Worm (Caenorhabditis elegans) whole organism, young adult: ENCODE data around the gene Y57G11B.8.
A peak's percentile ranks its signal among the peaks of the same experiment; 100 is the strongest.

Experiments
- F10E7.11 ChIP-seq: sonication (generic microtip); optimal IDR thresholded peaks from 2 replicates; lab custom pipeline; 2017; ENCODE audit warnings: mild to moderate bottlenecking, missing genetic modification characterization, moderate library complexity, missing compliant biosample characterization
- F23B12.7 ChIP-seq: sonication (generic microtip); optimal IDR thresholded peaks from 2 replicates; lab custom pipeline; 2017; ENCODE audit warnings: missing genetic modification characterization, mild to moderate bottlenecking, missing compliant biosample characterization, antibody characterized with exemption, moderate library complexity; ENCODE audit not compliant: insufficient read depth
- F39B2.1 ChIP-seq: fragments of 200-800 bp; sonication (Bioruptor generic); IDR thresholded peaks from 2 replicates; pipeline ENCODE4 v1.3.6; 2022; ENCODE audit warnings: missing genetic modification reagents, missing genetic modification characterization, missing compliant biosample characterization
- F52B5.7 ChIP-seq: sonication (generic microtip); optimal IDR thresholded peaks from 2 replicates; lab custom pipeline; 2016; ENCODE audit warnings: mild to moderate bottlenecking, missing genetic modification characterization, missing compliant biosample characterization
- F57A8.1 ChIP-seq: fragments of 200-800 bp; sonication (Bioruptor generic); optimal IDR thresholded peaks from 2 replicates; lab custom pipeline; 2018; ENCODE audit warnings: mild to moderate bottlenecking, missing genetic modification characterization, moderate library complexity, missing compliant biosample characterization
- Y56A3A.18 ChIP-seq: fragments of 200-800 bp; sonication (Bioruptor generic); IDR thresholded peaks from 2 replicates; pipeline ENCODE4 v1.3.6; 2022; ENCODE audit warnings: missing genetic modification reagents, missing genetic modification characterization, missing compliant biosample characterization
- ama-1 ChIP-seq, 3 experiments: fragments of 150-350 bp in 1 of 3; sonication (generic microtip) in 2 of 3; optimal IDR thresholded peaks; 2 replicates each; lab custom pipeline; 2014 to 2018; ENCODE audit warnings: missing biosample characterization in 2 of 3, missing genetic modification characterization in 2 of 3, missing genetic modification reagents in 2 of 3
- attf-6 ChIP-seq: fragments of 200-800 bp; sonication (Bioruptor generic); IDR thresholded peaks from 2 replicates; pipeline ENCODE4 v1.3.6; 2022; ENCODE audit warnings: missing genetic modification reagents, missing genetic modification characterization, missing compliant biosample characterization
- bed-1 ChIP-seq: fragments of 200-800 bp; sonication (Bioruptor generic); IDR thresholded peaks from 2 replicates; pipeline ENCODE4 v1.3.6; 2022; ENCODE audit warnings: missing genetic modification reagents, missing genetic modification characterization, missing compliant biosample characterization
- cebp-1 ChIP-seq, 2 experiments: fragments of 200-800 bp in 1 of 2; sonication (Bioruptor generic) in 1 of 2; sonication (generic microtip) in 1 of 2; IDR thresholded peaks in 1 of 2; optimal IDR thresholded peaks in 1 of 2; 2 replicates each; pipeline versions ENCODE4 v1.3.6 to Lab custom; 2017 to 2022; ENCODE audit warnings: missing compliant biosample characterization in 2 of 2, missing genetic modification characterization in 2 of 2, mild to moderate bottlenecking in 1 of 2, missing genetic modification reagents in 1 of 2, moderate library complexity in 1 of 2
- cebp-2 ChIP-seq: fragments of 200-800 bp; sonication (Bioruptor generic); IDR thresholded peaks from 2 replicates; pipeline ENCODE4 v1.3.6; 2022; ENCODE audit warnings: missing genetic modification characterization, missing compliant biosample characterization
- ceh-40 ChIP-seq: fragments of 200-800 bp; sonication (Bioruptor generic); IDR thresholded peaks from 2 replicates; pipeline ENCODE4 v1.3.6; 2022; ENCODE audit warnings: missing genetic modification characterization, missing compliant biosample characterization
- ceh-79 ChIP-seq: sonication (generic microtip); optimal IDR thresholded peaks from 2 replicates; lab custom pipeline; 2017; ENCODE audit warnings: mild to moderate bottlenecking, missing genetic modification characterization, missing compliant biosample characterization
- dox-1 ChIP-seq: fragments of 200-800 bp; sonication (Bioruptor generic); IDR thresholded peaks from 2 replicates; pipeline ENCODE4 v1.3.6; 2022; ENCODE audit warnings: missing genetic modification reagents, missing genetic modification characterization, missing compliant biosample characterization
- dpl-1 ChIP-seq: fragments of 150-350 bp; optimal IDR thresholded peaks from 2 replicates; lab custom pipeline; 2014; ENCODE audit warnings: missing biosample characterization, missing genetic modification reagents, missing genetic modification characterization
- efl-1 ChIP-seq: fragments of 150-350 bp; optimal IDR thresholded peaks from 2 replicates; lab custom pipeline; 2014; ENCODE audit warnings: missing biosample characterization, missing genetic modification reagents, missing genetic modification characterization
- egl-18 ChIP-seq: fragments of 200-800 bp; sonication (Bioruptor generic); IDR thresholded peaks from 2 replicates; pipeline ENCODE4 v1.3.6; 2022; ENCODE audit warnings: missing genetic modification reagents, missing genetic modification characterization, missing compliant biosample characterization
- egl-44 ChIP-seq: fragments of 200-800 bp; sonication (Bioruptor generic); IDR thresholded peaks from 2 replicates; pipeline ENCODE4 v1.3.6; 2022; ENCODE audit warnings: missing genetic modification reagents, missing genetic modification characterization, missing compliant biosample characterization
- him-1 ChIP-seq: sonication (generic microtip); optimal IDR thresholded peaks from 2 replicates; lab custom pipeline; 2016; ENCODE audit warnings: missing genotype, missing genetic modification reagents, missing genetic modification characterization, missing compliant biosample characterization
- lin-26 ChIP-seq: fragments of 200-800 bp; sonication (Bioruptor generic); IDR thresholded peaks from 2 replicates; pipeline ENCODE4 v1.3.6; 2022; ENCODE audit warnings: missing genetic modification reagents, missing genetic modification characterization, missing compliant biosample characterization
- lir-1 ChIP-seq: fragments of 200-800 bp; sonication (Bioruptor generic); conservative IDR thresholded peaks from 2 replicates; pipeline ENCODE4 v1.3.6; 2022; ENCODE audit warnings: missing genetic modification reagents, missing genetic modification characterization, missing compliant biosample characterization
- madf-6 ChIP-seq: fragments of 200-800 bp; sonication (Bioruptor generic); IDR thresholded peaks from 2 replicates; pipeline ENCODE4 v1.3.6; 2022; ENCODE audit warnings: missing genetic modification reagents, missing genetic modification characterization, missing compliant biosample characterization
- mcd-1 ChIP-seq: fragments of 200-800 bp; sonication (Bioruptor generic); IDR thresholded peaks from 2 replicates; pipeline ENCODE4 v1.3.6; 2022; ENCODE audit warnings: missing genetic modification reagents, missing genetic modification characterization, missing compliant biosample characterization
- nhr-120 ChIP-seq: fragments of 200-800 bp; sonication (Bioruptor generic); IDR thresholded peaks from 2 replicates; pipeline ENCODE4 v1.3.6; 2022; ENCODE audit warnings: missing genetic modification characterization, missing compliant biosample characterization
- rec-8 ChIP-seq, 2 experiments: sonication (generic microtip); optimal IDR thresholded peaks; 2 replicates each; lab custom pipeline; 2016; ENCODE audit warnings: mild to moderate bottlenecking in 2 of 2, missing genetic modification characterization in 2 of 2, missing genetic modification reagents in 2 of 2, missing genotype in 2 of 2, missing biosample characterization in 1 of 2, missing compliant biosample characterization in 1 of 2, moderate library complexity in 1 of 2
- snpc-1.3 ChIP-seq: sonication (generic microtip); optimal IDR thresholded peaks from 2 replicates; lab custom pipeline; 2017; ENCODE audit warnings: missing genetic modification characterization, mild to moderate bottlenecking, missing compliant biosample characterization, antibody characterized with exemption, moderate library complexity, missing genotype, missing genetic modification reagents; ENCODE audit not compliant: insufficient read depth
- snpc-4 ChIP-seq, 5 experiments: fragments of 150-350 bp in 1 of 5; sonication (generic microtip) in 4 of 5; optimal IDR thresholded peaks; 2 replicates each; lab custom pipeline; 2014 to 2018; ENCODE audit warnings: missing genetic modification characterization in 5 of 5, missing biosample characterization in 3 of 5, antibody characterized with exemption in 2 of 5, mild to moderate bottlenecking in 2 of 5, missing compliant biosample characterization in 2 of 5, missing genotype in 2 of 5, moderate library complexity in 2 of 5, missing genetic modification reagents in 1 of 5
- tbp1 ChIP-seq: fragments of 200-800 bp; sonication (Bioruptor generic); optimal IDR thresholded peaks from 2 replicates; lab custom pipeline; 2018; ENCODE audit warnings: mild to moderate bottlenecking, missing genetic modification characterization, missing compliant biosample characterization
- tbx-9 ChIP-seq: sonication (generic microtip); optimal IDR thresholded peaks from 2 replicates; lab custom pipeline; 2016; ENCODE audit warnings: borderline replicate concordance, missing genetic modification characterization, inconsistent platforms, missing compliant biosample characterization
- unc-130 ChIP-seq: sonication (generic microtip); optimal IDR thresholded peaks from 2 replicates; lab custom pipeline; 2016; ENCODE audit warnings: missing genetic modification reagents, missing genetic modification characterization, missing compliant biosample characterization
- xnd-1 ChIP-seq: sonication (generic microtip); optimal IDR thresholded peaks from 2 replicates; lab custom pipeline; 2016; ENCODE audit warnings: missing genotype, missing genetic modification reagents, missing genetic modification characterization, missing compliant biosample characterization
- zfh-2 ChIP-seq: fragments of 200-800 bp; sonication (Bioruptor generic); conservative IDR thresholded peaks from 2 replicates; pipeline ENCODE4 v1.3.6; 2022; ENCODE audit warnings: missing genetic modification reagents, missing genetic modification characterization, missing compliant biosample characterization
- ztf-25 ChIP-seq: fragments of 200-800 bp; sonication (Bioruptor generic); IDR thresholded peaks from 2 replicates; pipeline ENCODE4 v1.3.6; 2022; ENCODE audit warnings: missing genetic modification reagents, missing genetic modification characterization, missing compliant biosample characterization

Y57G11B.8 gene

DNA sequence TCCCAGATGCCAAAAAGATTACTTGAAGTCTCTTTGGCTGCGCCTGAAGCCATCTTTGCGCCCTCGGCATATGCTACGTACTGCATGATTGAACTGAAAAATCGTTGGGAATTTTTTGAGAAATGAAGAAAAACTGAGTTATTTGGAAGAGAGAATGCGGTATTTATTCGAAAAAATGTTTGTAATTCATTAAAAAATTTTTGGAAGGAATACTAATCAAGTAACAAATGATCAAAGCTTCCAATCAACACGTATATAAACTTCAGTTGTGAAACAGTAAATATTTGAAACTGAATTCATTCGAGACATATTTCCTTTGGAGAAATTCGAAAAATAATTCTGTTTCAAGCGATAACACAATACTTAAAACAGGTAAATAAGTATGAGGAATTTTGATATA, 36.0 kb downstream of the Y57G11B.8 start, which contains the start of gene pals-29:
Gene pals-29, minus strand, starts transcription at position 101 of the 400 bp plus-strand sequence.
- TF ChIP-seq zfh-2 (GFP tag; lab: Robert Waterston, UW) (no peak), Y56A3A.18 (GFP tag; lab: Robert Waterston, UW) (no peak), F10E7.11 (no peak), snpc-1.3 (tag; lab: Kevin White, UChicago) (no peak), nhr-120 (GFP tag; lab: Robert Waterston, UW) (no peak), egl-44 (GFP tag; lab: Robert Waterston, UW) (no peak), ceh-40 (GFP tag; lab: Robert Waterston, UW) (no peak)
- TF ChIP-seq, all 124 proteins: peak for 0

DNA sequence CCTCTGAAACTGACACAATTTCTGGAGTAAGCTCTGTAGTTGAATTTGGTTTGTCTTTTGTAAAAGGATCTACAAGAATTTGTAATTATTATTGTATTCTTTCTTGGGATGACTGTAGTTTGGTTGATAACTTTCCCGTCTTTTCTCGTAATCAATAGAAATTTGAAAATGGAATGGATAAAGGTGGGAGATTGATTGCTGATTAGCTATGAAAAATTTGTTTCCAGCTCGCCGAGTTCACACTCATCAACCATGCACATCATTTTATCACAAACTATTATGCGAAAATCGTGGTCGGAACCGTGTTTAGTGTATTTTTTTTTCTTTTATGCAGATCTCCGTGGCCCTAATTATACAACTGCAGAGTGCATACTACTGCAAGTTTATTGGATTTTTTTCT, 41.6 kb downstream of the Y57G11B.8 start, which contains the start of gene T27E7.5:
Gene T27E7.5, plus strand, starts transcription at position 253 of the 400 bp plus-strand sequence.
- TF ChIP-seq mcd-1 (GFP tag; lab: Robert Waterston, UW) (no peak), dpl-1 (no peak), lin-26 (GFP tag; lab: Robert Waterston, UW) (no peak), ceh-79 (tag; lab: Kevin White, UChicago) (no peak), egl-18 (no peak), cebp-2 (GFP tag; lab: Robert Waterston, UW) (no peak), ztf-25 (GFP tag; lab: Robert Waterston, UW) (no peak), F52B5.7 (tag; lab: Kevin White, UChicago) (no peak), lir-1 (GFP tag; lab: Robert Waterston, UW) (no peak)

DNA sequence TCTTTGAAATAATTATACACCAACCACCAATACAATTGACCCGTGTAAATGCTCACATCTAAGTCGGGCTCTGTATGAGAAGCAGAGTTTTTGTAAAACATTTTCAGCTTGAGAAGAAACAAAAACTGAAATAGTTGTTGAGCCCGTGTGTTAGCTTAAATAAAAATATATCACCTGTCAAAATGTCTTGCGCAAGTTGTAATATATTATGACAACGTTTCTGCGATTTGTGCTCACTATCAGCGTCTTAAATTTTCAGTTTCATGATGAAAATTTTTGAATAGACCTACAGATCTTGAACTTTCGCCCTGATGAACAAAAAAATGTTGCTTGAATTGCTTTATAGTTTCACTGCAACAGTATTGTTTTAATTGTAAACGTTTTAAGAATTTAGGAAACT, 43.5 kb downstream of the Y57G11B.8 start, which contains the start of gene T27E7.4:
Gene T27E7.4, minus strand, starts transcription at position 101 of the 400 bp plus-strand sequence.
- TF ChIP-seq bed-1 (GFP tag; lab: Robert Waterston, UW) (no peak), rec-8 (tag; optimal IDR thresholded peaks at IDR 0.05; lab: Kevin White, UChicago) (no peak), him-1 (no peak), F39B2.1 (no peak), F23B12.7 (tag; lab: Kevin White, UChicago) (no peak), tbp1 (GFP tag; lab: Kevin White, UChicago) (no peak), xnd-1 (tag; lab: Kevin White, UChicago) (no peak), madf-6 (no peak), unc-130 (GFP tag; lab: Kevin White, UChicago) (no peak)

DNA sequence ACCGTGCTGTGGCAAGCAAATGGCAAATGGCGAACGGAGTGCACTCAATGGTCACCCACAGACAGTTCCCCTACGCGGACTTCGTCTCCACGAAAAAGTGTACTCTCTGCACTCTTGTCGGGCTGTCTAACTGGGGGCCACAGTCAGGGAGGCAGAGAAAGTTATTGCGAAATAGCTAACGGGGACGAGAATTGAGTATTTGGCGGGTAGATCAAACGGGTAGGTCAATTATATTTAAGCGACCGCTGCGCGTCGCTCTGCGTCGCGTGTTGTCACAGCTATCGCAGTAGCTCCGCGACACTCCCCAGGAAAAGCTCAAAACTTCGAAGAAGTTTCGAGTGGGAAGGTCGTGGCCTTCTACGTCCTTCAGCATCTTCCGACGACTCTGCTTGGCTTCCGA, 46.1 kb downstream of the Y57G11B.8 start:
- TF ChIP-seq F57A8.1 (GFP tag; lab: Kevin White, UChicago) (no peak), tbx-9 (no peak), lin-26 (GFP tag; lab: Robert Waterston, UW) (no peak), efl-1 (GFP tag; lab: Kevin White, UChicago) (peak; percentile 30), attf-6 (GFP tag; lab: Robert Waterston, UW) (0 out of 2 replicates have a peak, but pooled peaks have one; percentile 46), ama-1 (optimal IDR thresholded peaks at IDR 0.05; lab: Kevin White, UChicago) (no peak), ama-1 (GFP tag; optimal IDR thresholded peaks at IDR 0.05; lab: Kevin White, UChicago) (no peak), cebp-2 (GFP tag; lab: Robert Waterston, UW) (peak; percentile 68; the same call in 1 of the 2 replicates), snpc-4 (GFP tag; optimal IDR thresholded peaks at IDR 0.05; lab: Kevin White, UChicago) (no peak), snpc-4 (tag; optimal IDR thresholded peaks at IDR 0.05; lab: Kevin White, UChicago) (peak in 1 of 4 experiments; percentile 39), dox-1 (GFP tag; lab: Robert Waterston, UW) (0 out of 2 replicates have a peak, but pooled peaks have one; percentile 18), cebp-1 (GFP tag; IDR thresholded peaks at IDR 0.05; lab: Robert Waterston, UW) (peak; percentile 87), cebp-1 (tag; optimal IDR thresholded peaks at IDR 0.05; lab: Kevin White, UChicago) (peak; percentile 94)
